Fruit fly (Drosophila melanogaster) whole organism, embryonic: ENCODE measurements around the gene CG34183.
A peak's percentile ranks its signal among the peaks of the same experiment; 100 is the strongest.

ENCODE experiments used
- CG11085 ChIP-seq: fragments of 200-800 bp; sonication (Bioruptor generic); IDR thresholded peaks from 2 replicates; pipeline ENCODE4 v1.3.6; 2022; ENCODE audit warnings: missing biosample characterization, missing genetic modification characterization
- CG12769 ChIP-seq: fragments of 200-800 bp; sonication (Bioruptor generic); optimal IDR thresholded peaks from 2 replicates; lab custom pipeline; 2019; ENCODE audit warnings: missing biosample characterization, mild to moderate bottlenecking, missing genetic modification characterization, moderate library complexity
- CG13424 ChIP-seq: fragments of 200-800 bp; sonication (Bioruptor generic); optimal IDR thresholded peaks from 2 replicates; lab custom pipeline; 2019; ENCODE audit warnings: missing biosample characterization, mild to moderate bottlenecking, missing genetic modification characterization, moderate library complexity
- CG13894 ChIP-seq: fragments of 200-800 bp; sonication (Bioruptor generic); optimal IDR thresholded peaks from 3 replicates; lab custom pipeline; 2018; ENCODE audit warnings: missing biosample characterization, mild to moderate bottlenecking, missing genetic modification characterization, moderate library complexity
- CG1529 ChIP-seq: fragments of 200-800 bp; sonication (Bioruptor generic); optimal IDR thresholded peaks from 3 replicates; lab custom pipeline; 2018; ENCODE audit warnings: missing biosample characterization, missing genetic modification characterization
- CG1603 ChIP-seq: fragments of 200-800 bp; sonication (Bioruptor generic); optimal IDR thresholded peaks from 2 replicates; lab custom pipeline; 2019; ENCODE audit warnings: missing biosample characterization, mild to moderate bottlenecking, missing genetic modification characterization, moderate library complexity
- CG16863 ChIP-seq: fragments of 200-800 bp; sonication (Bioruptor generic); optimal IDR thresholded peaks from 3 replicates; lab custom pipeline; 2016; ENCODE audit warnings: missing biosample characterization, missing genetic modification characterization
- CG2875 ChIP-seq: fragments of 200-800 bp; sonication (Bioruptor generic); optimal IDR thresholded peaks from 2 replicates; lab custom pipeline; 2017; ENCODE audit warnings: missing biosample characterization, mild to moderate bottlenecking, missing genetic modification characterization, missing genetic modification reagents
- CG4282 ChIP-seq: fragments of 200-800 bp; sonication (Bioruptor generic); optimal IDR thresholded peaks from 2 replicates; lab custom pipeline; 2016; ENCODE audit warnings: missing biosample characterization, missing genetic modification characterization
- CG4707 ChIP-seq: fragments of 200-800 bp; sonication (Bioruptor generic); optimal IDR thresholded peaks from 2 replicates; lab custom pipeline; 2018; ENCODE audit warnings: missing biosample characterization, mild to moderate bottlenecking, missing genetic modification characterization, moderate library complexity
- CG6683 ChIP-seq: fragments of 200-800 bp; sonication (Bioruptor generic); optimal IDR thresholded peaks from 2 replicates; lab custom pipeline; 2017; ENCODE audit warnings: missing biosample characterization, mild to moderate bottlenecking, missing genetic modification characterization, missing genetic modification reagents
- CG7963 ChIP-seq: fragments of 200-800 bp; sonication (Bioruptor generic); IDR thresholded peaks from 3 replicates; pipeline ENCODE4 v1.3.6; 2022; ENCODE audit warnings: missing biosample characterization, missing genetic modification characterization; ENCODE audit not compliant: partially characterized antibody
- CG9437 ChIP-seq: fragments of 200-800 bp; sonication (Bioruptor generic); optimal IDR thresholded peaks from 2 replicates; lab custom pipeline; 2018; ENCODE audit warnings: missing biosample characterization, mild to moderate bottlenecking, missing genetic modification characterization
- CG9609 ChIP-seq: fragments of 200-800 bp; sonication (Bioruptor generic); optimal IDR thresholded peaks from 3 replicates; lab custom pipeline; 2016; ENCODE audit warnings: missing biosample characterization, missing genetic modification characterization
- CG9797 ChIP-seq: fragments of 200-800 bp; sonication (Bioruptor generic); optimal IDR thresholded peaks from 3 replicates; lab custom pipeline; 2018; ENCODE audit warnings: missing biosample characterization, mild to moderate bottlenecking, missing genetic modification characterization
- CrebB ChIP-seq: fragments of 200-800 bp; sonication (Bioruptor generic); optimal IDR thresholded peaks from 3 replicates; lab custom pipeline; 2018; ENCODE audit warnings: missing biosample characterization, mild to moderate bottlenecking, missing genetic modification characterization
- D ChIP-seq, 2 experiments: fragments of 200-800 bp in 1 of 2; fragments of >200 bp in 1 of 2; sonication (Bioruptor generic) in 1 of 2; optimal IDR thresholded peaks; 2 replicates in 1 of 2; 3 replicates in 1 of 2; lab custom pipeline; 2017; ENCODE audit warnings: mild to moderate bottlenecking in 1 of 2, missing biosample characterization in 1 of 2, missing genetic modification characterization in 1 of 2, missing genetic modification reagents in 1 of 2
- Deaf1 ChIP-seq: fragments of 200-800 bp; optimal IDR thresholded peaks from 3 replicates; lab custom pipeline; 2019; ENCODE audit warnings: missing biosample characterization, mild to moderate bottlenecking, missing genetic modification characterization, moderate library complexity
- Eip74EF ChIP-seq, 2 experiments: fragments of 200-800 bp in 1 of 2; fragments of >200 bp in 1 of 2; sonication (Bioruptor generic) in 1 of 2; optimal IDR thresholded peaks; 2 replicates each; lab custom pipeline; 2017 to 2019; ENCODE audit warnings: missing biosample characterization in 2 of 2, missing genetic modification characterization in 2 of 2, mild to moderate bottlenecking in 1 of 2, moderate library complexity in 1 of 2
- Ets97D ChIP-seq: fragments of 200-800 bp; sonication (Bioruptor generic); optimal IDR thresholded peaks from 3 replicates; lab custom pipeline; 2016; ENCODE audit warnings: missing biosample characterization, missing genetic modification characterization
- Fer2 ChIP-seq: fragments of 200-800 bp; sonication (Bioruptor generic); optimal IDR thresholded peaks from 2 replicates; lab custom pipeline; 2018; ENCODE audit warnings: missing biosample characterization, mild to moderate bottlenecking, missing genetic modification characterization, moderate library complexity
- GATAe ChIP-seq: fragments of 200-800 bp; sonication (Bioruptor generic); conservative IDR thresholded peaks from 2 replicates; pipeline ENCODE4 v1.3.6; 2022; ENCODE audit warnings: missing biosample characterization, missing genetic modification characterization
- Gug ChIP-seq: fragments of 200-800 bp; sonication (Bioruptor generic); IDR thresholded peaks from 4 replicates; pipeline ENCODE4 v1.3.6; 2022; ENCODE audit warnings: missing biosample characterization, missing genetic modification characterization
- Mad ChIP-seq: fragments of 200-800 bp; sonication (Bioruptor generic); optimal IDR thresholded peaks from 2 replicates; lab custom pipeline; 2016; ENCODE audit warnings: missing biosample characterization, missing genetic modification characterization
- NC2β ChIP-seq: fragments of 200-800 bp; sonication (Bioruptor generic); optimal IDR thresholded peaks from 2 replicates; lab custom pipeline; 2016; ENCODE audit warnings: missing biosample characterization, missing genetic modification characterization
- Nf-YB ChIP-seq: fragments of 200-800 bp; sonication (Bioruptor generic); optimal IDR thresholded peaks from 3 replicates; lab custom pipeline; 2019; ENCODE audit warnings: missing biosample characterization, mild to moderate bottlenecking, missing genetic modification characterization, moderate library complexity
- Opbp ChIP-seq: fragments of 200-800 bp; sonication (Bioruptor generic); IDR thresholded peaks from 3 replicates; pipeline ENCODE4 v1.3.6; 2022; ENCODE audit warnings: missing biosample characterization, missing genetic modification characterization; ENCODE audit not compliant: partially characterized antibody
- Pdp1 ChIP-seq, 2 experiments: fragments of 200-800 bp; sonication (Bioruptor generic); optimal IDR thresholded peaks; 3 replicates each; lab custom pipeline; 2016; ENCODE audit warnings: missing biosample characterization in 2 of 2, missing genetic modification characterization in 2 of 2, mild to moderate bottlenecking in 1 of 2, moderate library complexity in 1 of 2
- Sox100B ChIP-seq: fragments of 200-800 bp; sonication (Bioruptor generic); optimal IDR thresholded peaks from 3 replicates; lab custom pipeline; 2018; ENCODE audit warnings: missing biosample characterization, mild to moderate bottlenecking, missing genetic modification characterization
- Sry-β ChIP-seq: fragments of 200-800 bp; sonication (Bioruptor generic); optimal IDR thresholded peaks from 2 replicates; lab custom pipeline; 2018; ENCODE audit warnings: missing biosample characterization, mild to moderate bottlenecking, missing genetic modification characterization, moderate library complexity
- Stat92E ChIP-seq, 3 experiments: fragments of >200 bp in 2 of 3; fragments of 200-800 bp in 1 of 3; sonication (Bioruptor generic) in 1 of 3; optimal IDR thresholded peaks; 2 replicates each; lab custom pipeline; 2017 to 2019; ENCODE audit warnings: missing biosample characterization in 3 of 3, missing genetic modification characterization in 3 of 3, mild to moderate bottlenecking in 1 of 3, moderate library complexity in 1 of 3
- bsh ChIP-seq, 2 experiments: fragments of 200-800 bp; sonication (Bioruptor generic); optimal IDR thresholded peaks; 2 replicates each; lab custom pipeline; 2017 to 2018; ENCODE audit warnings: mild to moderate bottlenecking in 2 of 2, missing biosample characterization in 2 of 2, missing genetic modification characterization in 2 of 2, moderate library complexity in 1 of 2
- cato ChIP-seq: fragments of 200-800 bp; sonication (Bioruptor generic); optimal IDR thresholded peaks from 2 replicates; lab custom pipeline; 2016; ENCODE audit warnings: missing biosample characterization, missing genetic modification characterization, borderline replicate concordance
- chn ChIP-seq: fragments of 200-800 bp; sonication (Bioruptor generic); optimal IDR thresholded peaks from 2 replicates; lab custom pipeline; 2016; ENCODE audit warnings: missing biosample characterization, missing genetic modification characterization
- dmrt11E ChIP-seq: fragments of 200-800 bp; sonication (Bioruptor generic); optimal IDR thresholded peaks from 3 replicates; lab custom pipeline; 2018; ENCODE audit warnings: missing biosample characterization, mild to moderate bottlenecking, missing genetic modification characterization, moderate library complexity
- gcm2 ChIP-seq: fragments of 200-800 bp; sonication (Bioruptor generic); optimal IDR thresholded peaks from 2 replicates; lab custom pipeline; 2016; ENCODE audit warnings: missing biosample characterization, missing genetic modification characterization
- mam ChIP-seq: fragments of 200-800 bp; sonication (Bioruptor generic); optimal IDR thresholded peaks from 3 replicates; lab custom pipeline; 2016; ENCODE audit warnings: missing biosample characterization, missing genetic modification characterization
- onecut ChIP-seq: fragments of 200-800 bp; sonication (Bioruptor generic); IDR thresholded peaks from 2 replicates; pipeline ENCODE4 v1.3.6; 2022; ENCODE audit warnings: missing biosample characterization, missing genetic modification characterization
- pb ChIP-seq: fragments of 200-800 bp; sonication (Bioruptor generic); optimal IDR thresholded peaks from 3 replicates; lab custom pipeline; 2016; ENCODE audit warnings: missing biosample characterization, missing genetic modification characterization
- scrt ChIP-seq: fragments of 200-800 bp; sonication (Bioruptor generic); optimal IDR thresholded peaks from 2 replicates; lab custom pipeline; 2018; ENCODE audit warnings: missing biosample characterization, mild to moderate bottlenecking, missing genetic modification characterization, moderate library complexity
- sd ChIP-seq: fragments of 200-800 bp; sonication (Bioruptor generic); optimal IDR thresholded peaks from 3 replicates; lab custom pipeline; 2018; ENCODE audit warnings: missing biosample characterization, mild to moderate bottlenecking, missing genetic modification characterization, moderate library complexity
- seq ChIP-seq: fragments of 200-800 bp; sonication (Bioruptor generic); IDR thresholded peaks from 2 replicates; pipeline ENCODE4 v1.3.6; 2022; ENCODE audit warnings: missing biosample characterization, missing genetic modification characterization
- slp2 ChIP-seq: fragments of 200-800 bp; sonication (Bioruptor generic); optimal IDR thresholded peaks from 2 replicates; lab custom pipeline; 2016; ENCODE audit warnings: missing biosample characterization, missing genetic modification characterization
- sna ChIP-seq: fragments of 200-800 bp; sonication (Bioruptor generic); IDR thresholded peaks from 2 replicates; pipeline ENCODE4 v1.3.6; 2022; ENCODE audit warnings: missing biosample characterization, missing genetic modification characterization; ENCODE audit not compliant: partially characterized antibody
- sob ChIP-seq: fragments of 200-800 bp; sonication (Bioruptor generic); IDR thresholded peaks from 2 replicates; pipeline ENCODE4 v1.3.6; 2022; ENCODE audit warnings: missing biosample characterization, missing genetic modification characterization
- sqz ChIP-seq: fragments of 200-800 bp; sonication (Bioruptor generic); optimal IDR thresholded peaks from 3 replicates; lab custom pipeline; 2018; ENCODE audit warnings: missing biosample characterization, mild to moderate bottlenecking, missing genetic modification characterization
- ttk ChIP-seq: fragments of 200-800 bp; sonication (Bioruptor generic); IDR thresholded peaks from 2 replicates; pipeline ENCODE4 v2.1.2; 2022; ENCODE audit warnings: missing biosample characterization, missing genetic modification characterization
- tx ChIP-seq: fragments of 200-800 bp; sonication (Bioruptor generic); optimal IDR thresholded peaks from 2 replicates; lab custom pipeline; 2016; ENCODE audit warnings: missing biosample characterization, missing genetic modification characterization
- vvl ChIP-seq: fragments of 200-800 bp; sonication (Bioruptor generic); IDR thresholded peaks from 2 replicates; pipeline ENCODE4 v1.3.6; 2022; ENCODE audit warnings: missing biosample characterization, missing genetic modification characterization

Gene CG34183

DNA sequence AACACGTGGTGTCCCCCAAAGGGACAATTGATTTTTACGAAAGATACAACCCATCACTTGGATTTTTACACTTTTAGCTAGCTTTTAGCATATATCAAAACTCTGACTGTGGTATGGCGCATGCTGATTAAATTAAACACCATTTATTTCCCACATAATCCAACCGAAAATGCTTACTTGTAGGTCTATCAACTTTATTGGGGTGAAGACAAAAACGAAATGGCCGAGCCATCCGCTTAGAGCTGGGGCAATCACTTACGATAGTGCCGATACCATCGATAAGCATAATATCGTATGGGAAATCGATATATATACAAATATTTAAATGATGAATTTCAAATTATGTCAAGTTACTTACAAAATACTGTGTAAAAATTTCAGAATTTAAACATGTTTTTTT, 6.7 kb upstream of the CG34183 start, which contains the start of gene RpS2 (continued):
- TF ChIP-seq gcm2 (GFP tag; lab: Kevin White, UChicago) (no peak), Ets97D (peak; percentile 94), ttk (GFP tag; lab: Robert Waterston, UW) (no peak), chn (GFP tag; lab: Kevin White, UChicago) (peak; percentile 14), Deaf1 (no peak), NC2β (GFP tag; lab: Kevin White, UChicago) (peak; percentile 83), seq (peak; percentile 27; the same call in 1 of the 2 replicates), CrebB (tag; lab: Kevin White, UChicago) (peak; percentile 67), CG9797 (peak; percentile 34), CG13894 (tag; lab: Kevin White, UChicago) (peak; percentile 69), CG4282 (GFP tag; lab: Kevin White, UChicago) (no peak), cato (no peak), GATAe (no peak), mam (no peak), tx (no peak), onecut (GFP tag; lab: Robert Waterston, UW) (peak; percentile 47; the same call in 1 of the 2 replicates), CG11085 (GFP tag; lab: Robert Waterston, UW) (no peak), dmrt11E (peak; percentile 29), slp2 (GFP tag; lab: Kevin White, UChicago) (no peak), Pdp1 (GFP tag; optimal IDR thresholded peaks at IDR 0.05; lab: Kevin White, UChicago) (peak in 1 of 2 experiments; percentile 56), Opbp (GFP tag; lab: Robert Waterston, UW) (peak; percentile 100), Mad (GFP tag; lab: Kevin White, UChicago) (no peak), bsh (GFP tag; optimal IDR thresholded peaks at IDR 0.05; lab: Kevin White, UChicago) (peak; percentile 7 to 35), CG1603 (tag; lab: Kevin White, UChicago) (peak; percentile 90), Fer2 (tag; lab: Kevin White, UChicago) (no peak), sob (peak; percentile 65), CG6683 (GFP tag; lab: Kevin White, UChicago) (no peak), CG13424 (tag; lab: Kevin White, UChicago) (peak; percentile 15), CG16863 (GFP tag; lab: Kevin White, UChicago) (peak; percentile 21), Sry-β (peak; percentile 59), CG9609 (peak; percentile 19), scrt (GFP tag; lab: Kevin White, UChicago) (peak; percentile 9), CG1529 (GFP tag; lab: Kevin White, UChicago) (peak; percentile 32), Sox100B (GFP tag; lab: Kevin White, UChicago) (peak; percentile 23), pb (no peak), Nf-YB (GFP tag; lab: Kevin White, UChicago) (peak; percentile 13), sna (peak; percentile 98), CG7963 (GFP tag; lab: Robert Waterston, UW) (peak; percentile 99), Stat92E (GFP tag; optimal IDR thresholded peaks at IDR 0.05; lab: Kevin White, UChicago) (peak in 1 of 3 experiments; percentile 22), vvl (peak; percentile 69), CG4707 (GFP tag; lab: Kevin White, UChicago) (peak; percentile 43), Eip74EF (GFP tag; optimal IDR thresholded peaks at IDR 0.05; lab: Kevin White, UChicago) (peak in 1 of 2 experiments; percentile 11), Gug (GFP tag; lab: Robert Waterston, UW) (peak; percentile 8; the same call in 1 of the 4 replicates), sd (tag; lab: Kevin White, UChicago) (peak; percentile 84), sqz (GFP tag; lab: Kevin White, UChicago) (peak; percentile 46), CG2875 (peak; percentile 13), CG12769 (tag; lab: Kevin White, UChicago) (peak; percentile 65), CG9437 (GFP tag; lab: Kevin White, UChicago) (peak; percentile 39), D (optimal IDR thresholded peaks at IDR 0.05; lab: Kevin White, UChicago) (no peak), D (GFP tag; optimal IDR thresholded peaks at IDR 0.05; lab: Kevin White, UChicago) (peak; percentile 16)
